Worm (Caenorhabditis elegans) whole organism, young adult: ENCODE data around the gene C30A5.16.

ENCODE experiments used
- F33H1.4 ChIP-seq: fragments of 200-800 bp; sonication (Bioruptor generic); IDR thresholded peaks from 2 replicates; pipeline ENCODE4 v1.3.6; 2022; ENCODE audit warnings: missing genetic modification reagents, missing genetic modification characterization, missing compliant biosample characterization
- F55B11.4 ChIP-seq: sonication (generic microtip); optimal IDR thresholded peaks from 2 replicates; lab custom pipeline; 2016; ENCODE audit warnings: missing compliant biosample characterization, missing genetic modification characterization, borderline replicate concordance; ENCODE audit not compliant: insufficient read depth
- F57C9.4 ChIP-seq: sonication (generic microtip); optimal IDR thresholded peaks from 2 replicates; lab custom pipeline; 2017; ENCODE audit warnings: mild to moderate bottlenecking, missing genetic modification characterization, missing compliant biosample characterization
- K11D2.4 ChIP-seq: fragments of 200-800 bp; sonication (Bioruptor generic); IDR thresholded peaks from 2 replicates; pipeline ENCODE4 v1.3.6; 2022; ENCODE audit warnings: missing genetic modification reagents, missing genetic modification characterization, missing compliant biosample characterization
- T26A5.8 ChIP-seq: sonication (generic microtip); optimal IDR thresholded peaks from 2 replicates; lab custom pipeline; 2016; ENCODE audit warnings: missing genetic modification characterization, missing compliant biosample characterization
- Y53F4B.3 ChIP-seq: fragments of 200-800 bp; sonication (Bioruptor generic); IDR thresholded peaks from 2 replicates; pipeline ENCODE4 v1.3.6; 2022; ENCODE audit warnings: missing genetic modification reagents, missing genetic modification characterization, missing compliant biosample characterization
- Y53G8AR.9 ChIP-seq: fragments of 200-800 bp; sonication (Bioruptor generic); conservative IDR thresholded peaks from 2 replicates; pipeline ENCODE4 v1.3.6; 2022; ENCODE audit warnings: missing genetic modification reagents, missing genetic modification characterization, missing compliant biosample characterization
- Y67H2A.10 ChIP-seq: fragments of 200-800 bp; sonication (Bioruptor generic); conservative IDR thresholded peaks from 2 replicates; pipeline ENCODE4 v1.3.6; 2022; ENCODE audit warnings: missing genetic modification reagents, missing genetic modification characterization, missing compliant biosample characterization
- aptf-2 ChIP-seq: fragments of 200-800 bp; sonication (Bioruptor generic); conservative IDR thresholded peaks from 2 replicates; pipeline ENCODE4 v1.3.6; 2022; ENCODE audit warnings: missing genetic modification reagents, missing genetic modification characterization, missing compliant biosample characterization
- aptf-3 ChIP-seq: fragments of 200-800 bp; sonication (Bioruptor generic); IDR thresholded peaks from 2 replicates; pipeline ENCODE4 v1.3.6; 2022; ENCODE audit warnings: missing genetic modification characterization, missing compliant biosample characterization
- athp-1 ChIP-seq: sonication (generic microtip); optimal IDR thresholded peaks from 2 replicates; lab custom pipeline; 2017; ENCODE audit warnings: mild to moderate bottlenecking, missing genetic modification characterization, missing compliant biosample characterization
- attf-3 ChIP-seq: fragments of 200-800 bp; sonication (Bioruptor generic); conservative IDR thresholded peaks from 2 replicates; pipeline ENCODE4 v1.3.6; 2022; ENCODE audit warnings: missing genetic modification reagents, missing genetic modification characterization, missing compliant biosample characterization
- bed-1 ChIP-seq: fragments of 200-800 bp; sonication (Bioruptor generic); IDR thresholded peaks from 2 replicates; pipeline ENCODE4 v1.3.6; 2022; ENCODE audit warnings: missing genetic modification reagents, missing genetic modification characterization, missing compliant biosample characterization
- cebp-1 ChIP-seq, 2 experiments: fragments of 200-800 bp in 1 of 2; sonication (Bioruptor generic) in 1 of 2; sonication (generic microtip) in 1 of 2; IDR thresholded peaks in 1 of 2; optimal IDR thresholded peaks in 1 of 2; 2 replicates each; pipeline versions ENCODE4 v1.3.6 to Lab custom; 2017 to 2022; ENCODE audit warnings: missing compliant biosample characterization in 2 of 2, missing genetic modification characterization in 2 of 2, mild to moderate bottlenecking in 1 of 2, missing genetic modification reagents in 1 of 2, moderate library complexity in 1 of 2
- ceh-100 ChIP-seq: fragments of 200-800 bp; sonication (Bioruptor generic); IDR thresholded peaks from 2 replicates; pipeline ENCODE4 v1.3.6; 2022; ENCODE audit warnings: missing genetic modification reagents, missing genetic modification characterization, missing compliant biosample characterization
- ceh-79 ChIP-seq: sonication (generic microtip); optimal IDR thresholded peaks from 2 replicates; lab custom pipeline; 2017; ENCODE audit warnings: mild to moderate bottlenecking, missing genetic modification characterization, missing compliant biosample characterization
- chd-7 ChIP-seq: sonication (generic microtip); optimal IDR thresholded peaks from 2 replicates; lab custom pipeline; 2016; ENCODE audit warnings: mild to moderate bottlenecking, missing genetic modification characterization, moderate library complexity, missing compliant biosample characterization
- die-1 ChIP-seq: sonication (generic microtip); optimal IDR thresholded peaks from 2 replicates; lab custom pipeline; 2016; ENCODE audit warnings: missing genotype, mild to moderate bottlenecking, missing genetic modification characterization, missing compliant biosample characterization
- dpl-1 ChIP-seq: fragments of 150-350 bp; optimal IDR thresholded peaks from 2 replicates; lab custom pipeline; 2014; ENCODE audit warnings: missing biosample characterization, missing genetic modification reagents, missing genetic modification characterization
- efl-1 ChIP-seq: fragments of 150-350 bp; optimal IDR thresholded peaks from 2 replicates; lab custom pipeline; 2014; ENCODE audit warnings: missing biosample characterization, missing genetic modification reagents, missing genetic modification characterization
- ets-4 ChIP-seq: fragments of 200-800 bp; sonication (Bioruptor generic); optimal IDR thresholded peaks from 2 replicates; lab custom pipeline; 2018; ENCODE audit warnings: mild to moderate bottlenecking, missing genetic modification characterization, missing compliant biosample characterization
- him-1 ChIP-seq: sonication (generic microtip); optimal IDR thresholded peaks from 2 replicates; lab custom pipeline; 2016; ENCODE audit warnings: missing genotype, missing genetic modification reagents, missing genetic modification characterization, missing compliant biosample characterization
- hlh-12 ChIP-seq: sonication (generic microtip); optimal IDR thresholded peaks from 2 replicates; lab custom pipeline; 2016; ENCODE audit warnings: missing genetic modification characterization, missing compliant biosample characterization
- hlh-26 ChIP-seq: fragments of 200-800 bp; sonication (Bioruptor generic); conservative IDR thresholded peaks from 2 replicates; pipeline ENCODE4 v1.3.6; 2022; ENCODE audit warnings: missing genetic modification reagents, missing genetic modification characterization, missing compliant biosample characterization
- hrde-1 ChIP-seq: sonication (generic microtip); optimal IDR thresholded peaks from 2 replicates; lab custom pipeline; 2016; ENCODE audit warnings: missing genetic modification characterization, mild to moderate bottlenecking, missing compliant biosample characterization, moderate library complexity, missing genotype, missing genetic modification reagents, borderline replicate concordance
- let-607 ChIP-seq, 2 experiments: fragments of 200-800 bp in 1 of 2; sonication (Bioruptor generic) in 1 of 2; sonication (generic microtip) in 1 of 2; optimal IDR thresholded peaks; 2 replicates each; lab custom pipeline; 2016 to 2018; ENCODE audit warnings: mild to moderate bottlenecking in 2 of 2, missing compliant biosample characterization in 2 of 2, missing genetic modification characterization in 2 of 2, moderate library complexity in 2 of 2, missing genotype in 1 of 2
- lin-26 ChIP-seq: fragments of 200-800 bp; sonication (Bioruptor generic); IDR thresholded peaks from 2 replicates; pipeline ENCODE4 v1.3.6; 2022; ENCODE audit warnings: missing genetic modification reagents, missing genetic modification characterization, missing compliant biosample characterization
- lin-35 ChIP-seq, 3 experiments: fragments of 150-350 bp in 2 of 3; sonication (generic microtip) in 1 of 3; optimal IDR thresholded peaks; 2 replicates each; lab custom pipeline; 2014 to 2018; ENCODE audit warnings: missing biosample characterization in 3 of 3, missing genetic modification characterization in 3 of 3, missing genetic modification reagents in 3 of 3
- madf-8 ChIP-seq: fragments of 200-800 bp; sonication (Bioruptor generic); conservative IDR thresholded peaks from 2 replicates; pipeline ENCODE4 v1.3.6; 2022; ENCODE audit warnings: missing genetic modification reagents, missing genetic modification characterization, missing compliant biosample characterization
- mel-28 ChIP-seq: sonication (generic microtip); optimal IDR thresholded peaks from 2 replicates; lab custom pipeline; 2016; ENCODE audit warnings: borderline replicate concordance, mild to moderate bottlenecking, missing genetic modification characterization, missing compliant biosample characterization
- nfyb-1 ChIP-seq: fragments of 200-800 bp; sonication (Bioruptor generic); IDR thresholded peaks from 2 replicates; pipeline ENCODE4 v1.3.6; 2022; ENCODE audit warnings: missing genetic modification reagents, missing genetic modification characterization, missing compliant biosample characterization
- nhr-80 ChIP-seq: sonication (generic microtip); optimal IDR thresholded peaks from 2 replicates; lab custom pipeline; 2016; ENCODE audit warnings: missing genetic modification characterization, missing compliant biosample characterization
- nhr-90 ChIP-seq: sonication (generic microtip); optimal IDR thresholded peaks from 2 replicates; lab custom pipeline; 2016; ENCODE audit warnings: missing genotype, mild to moderate bottlenecking, missing genetic modification characterization, missing compliant biosample characterization
- pha-4 ChIP-seq: fragments of 150-350 bp; sonication (generic microtip); optimal IDR thresholded peaks from 2 replicates; lab custom pipeline; 2014; ENCODE audit warnings: missing biosample characterization, missing genetic modification reagents, missing genetic modification characterization
- rcor-1 ChIP-seq: fragments of 200-800 bp; sonication (Bioruptor generic); IDR thresholded peaks from 2 replicates; pipeline ENCODE4 v1.3.6; 2022; ENCODE audit warnings: missing genetic modification reagents, missing genetic modification characterization, missing compliant biosample characterization
- rec-8 ChIP-seq, 2 experiments: sonication (generic microtip); optimal IDR thresholded peaks; 2 replicates each; lab custom pipeline; 2016; ENCODE audit warnings: mild to moderate bottlenecking in 2 of 2, missing genetic modification characterization in 2 of 2, missing genetic modification reagents in 2 of 2, missing genotype in 2 of 2, missing biosample characterization in 1 of 2, missing compliant biosample characterization in 1 of 2, moderate library complexity in 1 of 2
- sdz-38 ChIP-seq: sonication (generic microtip); optimal IDR thresholded peaks from 2 replicates; lab custom pipeline; 2016; ENCODE audit warnings: missing genotype, missing genetic modification characterization, missing compliant biosample characterization
- snpc-1.1 ChIP-seq: sonication (generic microtip); optimal IDR thresholded peaks from 2 replicates; lab custom pipeline; 2017; ENCODE audit warnings: missing genetic modification characterization, mild to moderate bottlenecking, missing compliant biosample characterization, antibody characterized with exemption, moderate library complexity, missing genotype, missing genetic modification reagents; ENCODE audit not compliant: insufficient read depth
- snpc-1.3 ChIP-seq: sonication (generic microtip); optimal IDR thresholded peaks from 2 replicates; lab custom pipeline; 2017; ENCODE audit warnings: missing genetic modification characterization, mild to moderate bottlenecking, missing compliant biosample characterization, antibody characterized with exemption, moderate library complexity, missing genotype, missing genetic modification reagents; ENCODE audit not compliant: insufficient read depth
- somi-1 ChIP-seq: fragments of 200-800 bp; sonication (Bioruptor generic); optimal IDR thresholded peaks from 2 replicates; lab custom pipeline; 2018; ENCODE audit warnings: mild to moderate bottlenecking, missing genetic modification characterization, missing compliant biosample characterization
- tbp1 ChIP-seq: fragments of 200-800 bp; sonication (Bioruptor generic); optimal IDR thresholded peaks from 2 replicates; lab custom pipeline; 2018; ENCODE audit warnings: mild to moderate bottlenecking, missing genetic modification characterization, missing compliant biosample characterization
- tbx-9 ChIP-seq: sonication (generic microtip); optimal IDR thresholded peaks from 2 replicates; lab custom pipeline; 2016; ENCODE audit warnings: borderline replicate concordance, missing genetic modification characterization, inconsistent platforms, missing compliant biosample characterization
- tlf-1 ChIP-seq: fragments of 200-800 bp; sonication (Bioruptor generic); optimal IDR thresholded peaks from 2 replicates; lab custom pipeline; 2018; ENCODE audit warnings: mild to moderate bottlenecking, missing genetic modification characterization, missing compliant biosample characterization
- xnd-1 ChIP-seq: sonication (generic microtip); optimal IDR thresholded peaks from 2 replicates; lab custom pipeline; 2016; ENCODE audit warnings: missing genotype, missing genetic modification reagents, missing genetic modification characterization, missing compliant biosample characterization
- ztf-25 ChIP-seq: fragments of 200-800 bp; sonication (Bioruptor generic); IDR thresholded peaks from 2 replicates; pipeline ENCODE4 v1.3.6; 2022; ENCODE audit warnings: missing genetic modification reagents, missing genetic modification characterization, missing compliant biosample characterization
- ztf-26 ChIP-seq: sonication (generic microtip); optimal IDR thresholded peaks from 2 replicates; lab custom pipeline; 2017; ENCODE audit warnings: missing genetic modification characterization, missing compliant biosample characterization
- ztf-3 ChIP-seq: fragments of 200-800 bp; sonication (Bioruptor generic); optimal IDR thresholded peaks from 2 replicates; lab custom pipeline; 2018; ENCODE audit warnings: mild to moderate bottlenecking, missing genetic modification characterization, missing compliant biosample characterization

The C30A5.16 gene

ce11 chrIII:8227511-8227910 is 9.5 kb downstream of the C30A5.16 start, which contains the start of gene fbxl-1 (continued):
- no peak for TF ChIP-seq him-1
- TF ChIP-seq cebp-1 (GFP tag; IDR thresholded peaks at IDR 0.05; lab: Robert Waterston, UW): peak; percentile 57; the same call in 1 of the 2 replicates
- TF ChIP-seq cebp-1 (tag; optimal IDR thresholded peaks at IDR 0.05; lab: Kevin White, UChicago): peak; percentile 92
- no peak for TF ChIP-seq F55B11.4
- TF ChIP-seq nhr-80 (tag; lab: Kevin White, UChicago): peak; percentile 85
- no peak for TF ChIP-seq sdz-38 (tag; lab: Kevin White, UChicago)
- TF ChIP-seq F57C9.4 (tag; lab: Kevin White, UChicago): no peak
- TF ChIP-seq lin-26 (GFP tag; lab: Robert Waterston, UW): peak; percentile 68; the same call in 1 of the 2 replicates
- no peak for TF ChIP-seq hlh-26
- peak; percentile 65 for TF ChIP-seq athp-1 (tag; lab: Kevin White, UChicago)
- TF ChIP-seq Y53G8AR.9: no peak
- TF ChIP-seq let-607 (tag; optimal IDR thresholded peaks at IDR 0.05; lab: Kevin White, UChicago): peak in 1 of 2 experiments; percentile 43
- TF ChIP-seq aptf-2 (GFP tag; lab: Robert Waterston, UW): no peak
- TF ChIP-seq somi-1 (GFP tag; lab: Kevin White, UChicago): peak; percentile 63
- TF ChIP-seq ceh-79 (tag; lab: Kevin White, UChicago): no peak
- no peak for TF ChIP-seq snpc-1.3 (tag; lab: Kevin White, UChicago)
- TF ChIP-seq snpc-1.1 (tag; lab: Kevin White, UChicago): no peak
- peak; percentile 16; the same call in 1 of the 2 replicates for TF ChIP-seq F33H1.4 (GFP tag; lab: Robert Waterston, UW)
- TF ChIP-seq madf-8 (GFP tag; lab: Robert Waterston, UW): no peak
- no peak for TF ChIP-seq hrde-1 (tag; lab: Kevin White, UChicago)
- no peak for TF ChIP-seq lin-35 (GFP tag; optimal IDR thresholded peaks at IDR 0.05; lab: Kevin White, UChicago)
- TF ChIP-seq tbp1 (GFP tag; lab: Kevin White, UChicago): peak; percentile 53
- TF ChIP-seq nfyb-1 (GFP tag; lab: Robert Waterston, UW): peak; percentile 79; the same call in 1 of the 2 replicates
- no peak for TF ChIP-seq dpl-1
- peak; percentile 77; the same call in 1 of the 2 replicates for TF ChIP-seq K11D2.4 (GFP tag; lab: Robert Waterston, UW)
- no peak for TF ChIP-seq T26A5.8 (tag; lab: Kevin White, UChicago)
- no peak for TF ChIP-seq ztf-3 (GFP tag; lab: Kevin White, UChicago)
- no peak for TF ChIP-seq die-1
- TF ChIP-seq xnd-1 (tag; lab: Kevin White, UChicago): no peak
- TF ChIP-seq rec-8 (tag; optimal IDR thresholded peaks at IDR 0.05; lab: Kevin White, UChicago): no peak
- TF ChIP-seq bed-1 (GFP tag; lab: Robert Waterston, UW): no peak
- TF ChIP-seq efl-1 (GFP tag; lab: Kevin White, UChicago): no peak
- peak; percentile 79 for TF ChIP-seq chd-7 (tag; lab: Kevin White, UChicago)
- TF ChIP-seq nhr-90 (tag; lab: Kevin White, UChicago): peak; percentile 47
- peak; percentile 42 for TF ChIP-seq ceh-100 (GFP tag; lab: Robert Waterston, UW)
- peak; percentile 44; the same call in 1 of the 2 replicates for TF ChIP-seq Y67H2A.10 (GFP tag; lab: Robert Waterston, UW)
- TF ChIP-seq mel-28 (tag; lab: Kevin White, UChicago): no peak
- no peak for TF ChIP-seq aptf-3 (GFP tag; lab: Robert Waterston, UW)
- no peak for TF ChIP-seq tbx-9 (tag; lab: Kevin White, UChicago)
- no peak for TF ChIP-seq ztf-25 (GFP tag; lab: Robert Waterston, UW)
- TF ChIP-seq ets-4: peak; percentile 65
- peak; percentile 76 for TF ChIP-seq attf-3 (GFP tag; lab: Robert Waterston, UW)
- peak; percentile 25 for TF ChIP-seq tlf-1
- peak; percentile 42; the same call in 1 of the 2 replicates for TF ChIP-seq rcor-1 (GFP tag; lab: Robert Waterston, UW)
- peak; percentile 34 for TF ChIP-seq ztf-26 (tag; lab: Kevin White, UChicago)
- TF ChIP-seq hlh-12: no peak
- no peak for TF ChIP-seq Y53F4B.3 (GFP tag; lab: Robert Waterston, UW)
- peak; percentile 32 for TF ChIP-seq pha-4 (tag; lab: Kevin White, UChicago)
